Worm (Caenorhabditis elegans) whole organism, L4 larva: ENCODE measurements around the gene wapl-1.
A peak's percentile ranks its signal among the peaks of the same experiment; 100 is the strongest.

ENCODE experiments used
- F10B5.3 ChIP-seq: sonication (generic microtip); optimal IDR thresholded peaks from 2 replicates; lab custom pipeline; 2016; ENCODE audit warnings: mild to moderate bottlenecking, missing genetic modification characterization, missing compliant biosample characterization
- F26F4.8 ChIP-seq: fragments of 200-800 bp; sonication (Bioruptor generic); conservative IDR thresholded peaks from 2 replicates; pipeline ENCODE4 v1.3.6; 2022; ENCODE audit warnings: missing genetic modification characterization, missing compliant biosample characterization
- F44E2.7 ChIP-seq: fragments of 200-800 bp; sonication (Bioruptor generic); IDR thresholded peaks from 2 replicates; pipeline ENCODE4 v2.1.2; 2022; ENCODE audit warnings: missing genetic modification characterization, missing compliant biosample characterization
- F49E8.2 ChIP-seq: sonication (generic microtip); optimal IDR thresholded peaks from 2 replicates; lab custom pipeline; 2016; ENCODE audit warnings: missing compliant biosample characterization, mild to moderate bottlenecking, missing genetic modification characterization, borderline replicate concordance
- T26A8.4 ChIP-seq: fragments of 200-800 bp; sonication (Bioruptor generic); IDR thresholded peaks from 2 replicates; pipeline ENCODE4 v1.3.6; 2022; ENCODE audit warnings: missing genetic modification characterization, missing compliant biosample characterization
- Y105C5A.15 ChIP-seq: fragments of 200-800 bp; sonication (Bioruptor generic); IDR thresholded peaks from 2 replicates; pipeline ENCODE4 v1.3.6; 2022; ENCODE audit warnings: missing genetic modification characterization, missing compliant biosample characterization
- Y75B8A.6 ChIP-seq: fragments of 200-800 bp; sonication (Bioruptor generic); IDR thresholded peaks from 2 replicates; pipeline ENCODE4 v1.3.6; 2022; ENCODE audit warnings: missing genetic modification reagents, missing genetic modification characterization, missing compliant biosample characterization
- ZK546.5 ChIP-seq, 2 experiments: sonication (generic microtip); optimal IDR thresholded peaks; 2 replicates each; lab custom pipeline; 2017; ENCODE audit warnings: missing biosample characterization in 2 of 2, missing genetic modification characterization in 2 of 2
- aly-2 ChIP-seq: sonication (generic microtip); optimal IDR thresholded peaks from 2 replicates; lab custom pipeline; 2018; ENCODE audit warnings: missing biosample characterization, missing genetic modification characterization
- ama-1 ChIP-seq: fragments of 150-350 bp; optimal IDR thresholded peaks from 2 replicates; lab custom pipeline; 2014; ENCODE audit warnings: inconsistent platforms, mixed read lengths
- ceh-20 ChIP-seq: fragments of 200-800 bp; sonication (Bioruptor generic); IDR thresholded peaks from 2 replicates; pipeline ENCODE4 v1.3.6; 2022; ENCODE audit warnings: missing genetic modification reagents, missing genetic modification characterization, missing compliant biosample characterization
- ceh-28 ChIP-seq: fragments of 150-350 bp; optimal IDR thresholded peaks from 2 replicates; lab custom pipeline; 2014; ENCODE audit warnings: missing biosample characterization, missing genetic modification reagents, missing genetic modification characterization
- ceh-32 ChIP-seq: sonication (generic microtip); optimal IDR thresholded peaks from 2 replicates; lab custom pipeline; 2016; ENCODE audit warnings: mild to moderate bottlenecking, missing genetic modification characterization, missing compliant biosample characterization; ENCODE audit not compliant: poor library complexity
- ceh-44 ChIP-seq: fragments of 200-800 bp; sonication (Bioruptor generic); IDR thresholded peaks from 2 replicates; pipeline ENCODE4 v1.3.6; 2022; ENCODE audit warnings: missing genetic modification reagents, missing genetic modification characterization, missing compliant biosample characterization
- ceh-62 ChIP-seq: sonication (generic microtip); optimal IDR thresholded peaks from 2 replicates; lab custom pipeline; 2017; ENCODE audit warnings: missing biosample characterization, missing genetic modification characterization
- daf-12 ChIP-seq: fragments of 150-350 bp; optimal IDR thresholded peaks from 2 replicates; lab custom pipeline; 2014; ENCODE audit warnings: missing biosample characterization, missing genetic modification reagents, missing genetic modification characterization
- daf-19 ChIP-seq: fragments of 200-800 bp; sonication (Bioruptor generic); conservative IDR thresholded peaks from 2 replicates; pipeline ENCODE4 v1.3.6; 2022; ENCODE audit warnings: missing genetic modification characterization, missing compliant biosample characterization
- dmd-8 ChIP-seq: fragments of 200-800 bp; sonication (Bioruptor generic); IDR thresholded peaks from 2 replicates; pipeline ENCODE4 v1.3.6; 2022; ENCODE audit warnings: missing genetic modification characterization, missing compliant biosample characterization
- dmd-9 ChIP-seq: fragments of 200-800 bp; sonication (Bioruptor generic); IDR thresholded peaks from 2 replicates; pipeline ENCODE4 v1.3.6; 2022; ENCODE audit warnings: missing genetic modification reagents, missing genetic modification characterization, missing compliant biosample characterization
- duxl-1 ChIP-seq: sonication (generic microtip); optimal IDR thresholded peaks from 2 replicates; lab custom pipeline; 2016; ENCODE audit warnings: mild to moderate bottlenecking, missing genetic modification characterization, moderate library complexity, missing compliant biosample characterization; ENCODE audit not compliant: poor library complexity
- dve-1 ChIP-seq: sonication (generic microtip); optimal IDR thresholded peaks from 2 replicates; lab custom pipeline; 2017; ENCODE audit warnings: antibody characterized with exemption, mild to moderate bottlenecking, missing genetic modification characterization, missing compliant biosample characterization; ENCODE audit not compliant: insufficient read depth
- fkh-10 ChIP-seq: fragments of 150-350 bp; optimal IDR thresholded peaks from 2 replicates; lab custom pipeline; 2014; ENCODE audit warnings: missing biosample characterization, missing genetic modification reagents, missing genetic modification characterization
- hif-1 ChIP-seq, 2 experiments: sonication (generic microtip); optimal IDR thresholded peaks; 2 replicates each; lab custom pipeline; 2016 to 2017; ENCODE audit warnings: missing compliant biosample characterization in 2 of 2, missing genetic modification characterization in 2 of 2, missing genetic modification reagents in 2 of 2, missing genotype in 2 of 2, mild to moderate bottlenecking in 1 of 2
- hlh-11 ChIP-seq: fragments of 200-800 bp; sonication (Bioruptor generic); optimal IDR thresholded peaks from 2 replicates; lab custom pipeline; 2018; ENCODE audit warnings: mild to moderate bottlenecking, missing genetic modification characterization, missing compliant biosample characterization
- hlh-30 ChIP-seq: sonication (generic microtip); optimal IDR thresholded peaks from 2 replicates; lab custom pipeline; 2017; ENCODE audit warnings: antibody characterized with exemption, mild to moderate bottlenecking, missing genetic modification characterization, missing compliant biosample characterization; ENCODE audit not compliant: insufficient read depth
- lin-1 ChIP-seq: fragments of 200-800 bp; sonication (Bioruptor generic); IDR thresholded peaks from 2 replicates; pipeline ENCODE4 v1.3.6; 2022; ENCODE audit warnings: missing genetic modification reagents, missing genetic modification characterization, missing compliant biosample characterization
- lin-13 ChIP-seq: fragments of 150-350 bp; optimal IDR thresholded peaks from 2 replicates; lab custom pipeline; 2014; ENCODE audit warnings: missing biosample characterization, missing genetic modification reagents, missing genetic modification characterization
- lin-29 ChIP-seq: fragments of 200-800 bp; sonication (Bioruptor generic); IDR thresholded peaks from 2 replicates; pipeline ENCODE4 v1.3.6; 2022; ENCODE audit warnings: missing genetic modification reagents, missing genetic modification characterization, missing compliant biosample characterization
- lin-38 ChIP-seq: fragments of 200-800 bp; sonication (Bioruptor generic); IDR thresholded peaks from 2 replicates; pipeline ENCODE4 v1.3.6; 2022; ENCODE audit warnings: missing genetic modification reagents, missing genetic modification characterization, missing compliant biosample characterization
- mdl-1 ChIP-seq, 2 experiments: fragments of 150-350 bp in 1 of 2; sonication (generic microtip) in 1 of 2; optimal IDR thresholded peaks; 2 replicates each; lab custom pipeline; 2014 to 2017; ENCODE audit warnings: missing biosample characterization in 2 of 2, missing genetic modification characterization in 2 of 2
- mdt-29 ChIP-seq: fragments of 200-800 bp; sonication (Bioruptor generic); IDR thresholded peaks from 2 replicates; pipeline ENCODE4 v1.3.6; 2022; ENCODE audit warnings: missing genetic modification reagents, missing genetic modification characterization, missing compliant biosample characterization
- mxl-2 ChIP-seq: fragments of 200-800 bp; sonication (Bioruptor generic); conservative IDR thresholded peaks from 2 replicates; pipeline ENCODE4 v1.3.6; 2022; ENCODE audit warnings: missing genetic modification reagents, missing genetic modification characterization, missing compliant biosample characterization
- mxl-3 ChIP-seq: fragments of 200-800 bp; sonication (Bioruptor generic); optimal IDR thresholded peaks from 2 replicates; lab custom pipeline; 2018; ENCODE audit warnings: mild to moderate bottlenecking, missing genetic modification characterization, missing compliant biosample characterization
- nhr-102 ChIP-seq: sonication (generic microtip); optimal IDR thresholded peaks from 2 replicates; lab custom pipeline; 2016; ENCODE audit warnings: mild to moderate bottlenecking, missing genetic modification characterization, moderate library complexity, missing compliant biosample characterization
- nhr-11 ChIP-seq: fragments of 150-350 bp; optimal IDR thresholded peaks from 2 replicates; lab custom pipeline; 2014; ENCODE audit warnings: missing biosample characterization, missing genetic modification characterization
- nhr-48 ChIP-seq: sonication (generic microtip); optimal IDR thresholded peaks from 2 replicates; lab custom pipeline; 2016; ENCODE audit warnings: mild to moderate bottlenecking, missing genetic modification characterization, missing compliant biosample characterization
- pha-4 ChIP-seq, 2 experiments: fragments of 150-350 bp in 1 of 2; fragments of 200-800 bp in 1 of 2; sonication (Bioruptor generic) in 1 of 2; IDR thresholded peaks in 1 of 2; optimal IDR thresholded peaks in 1 of 2; 2 replicates each; pipeline versions ENCODE4 v1.3.6 to Lab custom; 2014 to 2022; ENCODE audit warnings: missing genetic modification characterization in 2 of 2, missing genetic modification reagents in 2 of 2, missing biosample characterization in 1 of 2, missing compliant biosample characterization in 1 of 2
- php-3 ChIP-seq: fragments of 200-800 bp; sonication (Bioruptor generic); IDR thresholded peaks from 2 replicates; pipeline ENCODE4 v1.3.6; 2022; ENCODE audit warnings: missing genetic modification reagents, missing genetic modification characterization, missing compliant biosample characterization
- saeg-2 ChIP-seq: fragments of 200-800 bp; sonication (Bioruptor generic); IDR thresholded peaks from 2 replicates; pipeline ENCODE4 v1.3.6; 2022; ENCODE audit warnings: missing genetic modification reagents, missing genetic modification characterization, missing compliant biosample characterization
- set-16 ChIP-seq: fragments of 200-800 bp; sonication (Bioruptor generic); IDR thresholded peaks from 2 replicates; pipeline ENCODE4 v1.3.6; 2022; ENCODE audit warnings: missing genetic modification reagents, missing genetic modification characterization, missing compliant biosample characterization
- skn-1 ChIP-seq: fragments of 150-350 bp; optimal IDR thresholded peaks from 2 replicates; lab custom pipeline; 2014; ENCODE audit warnings: missing biosample characterization, missing genetic modification characterization
- snpc-4 ChIP-seq: fragments of 150-350 bp; optimal IDR thresholded peaks from 2 replicates; lab custom pipeline; 2014; ENCODE audit warnings: missing biosample characterization, missing genetic modification characterization
- spr-1 ChIP-seq: sonication (generic microtip); optimal IDR thresholded peaks from 2 replicates; lab custom pipeline; 2016; ENCODE audit warnings: mild to moderate bottlenecking, missing genetic modification characterization, missing compliant biosample characterization
- spr-3 ChIP-seq: fragments of 200-800 bp; sonication (Bioruptor generic); optimal IDR thresholded peaks from 2 replicates; lab custom pipeline; 2018; ENCODE audit warnings: mild to moderate bottlenecking, missing genetic modification characterization, missing compliant biosample characterization
- tag-97 ChIP-seq: fragments of 200-800 bp; sonication (Bioruptor generic); IDR thresholded peaks from 2 replicates; pipeline ENCODE4 v1.3.6; 2022; ENCODE audit warnings: missing genetic modification characterization, missing compliant biosample characterization
- unc-130 ChIP-seq: sonication (generic microtip); optimal IDR thresholded peaks from 2 replicates; lab custom pipeline; 2016; ENCODE audit warnings: missing genetic modification reagents, missing genetic modification characterization, missing compliant biosample characterization
- unc-62 ChIP-seq, 3 experiments: fragments of 150-350 bp in 1 of 3; sonication (generic microtip); optimal IDR thresholded peaks in 2 of 3; peaks in 1 of 3; 1 replicate in 1 of 3; 2 replicates in 2 of 3; lab custom pipeline; 2014 to 2017; ENCODE audit warnings: missing biosample characterization in 3 of 3, missing genetic modification characterization in 3 of 3, missing genetic modification reagents in 3 of 3, missing genotype in 1 of 3
- zfp-2 ChIP-seq: sonication (generic microtip); optimal IDR thresholded peaks from 2 replicates; lab custom pipeline; 2016; ENCODE audit warnings: mild to moderate bottlenecking, missing genetic modification characterization, missing compliant biosample characterization

wapl-1 gene

ce11 chrIV:4454330-4455173, 9.0 kb upstream of the wapl-1 start, which contains the start of gene R08C7.11 (continued):
- TF ChIP-seq lin-1 (GFP tag; lab: Robert Waterston, UW) (no peak), dmd-9 (no peak), daf-12 (tag; lab: Kevin White, UChicago) (no peak), unc-62 (GFP tag; optimal IDR thresholded peaks at IDR 0.05 in 1 of 2; lab: Kevin White, UChicago) (peak in 1 of 2 experiments; percentile 96), unc-62 (tag; optimal IDR thresholded peaks at IDR 0.05; lab: Kevin White, UChicago) (no peak), T26A8.4 (no peak), lin-38 (GFP tag; lab: Robert Waterston, UW) (no peak), snpc-4 (tag; lab: Kevin White, UChicago) (no peak), ceh-32 (tag; lab: Kevin White, UChicago) (no peak), lin-13 (GFP tag; lab: Kevin White, UChicago) (no peak), dve-1 (tag; lab: Kevin White, UChicago) (peak; percentile 21), F26F4.8 (GFP tag; lab: Robert Waterston, UW) (no peak), ZK546.5 (tag; optimal IDR thresholded peaks at IDR 0.05; lab: Kevin White, UChicago) (no peak), nhr-102 (tag; lab: Kevin White, UChicago) (no peak), tag-97 (no peak), fkh-10 (no peak), saeg-2 (GFP tag; lab: Robert Waterston, UW) (no peak), nhr-11 (tag; lab: Kevin White, UChicago) (no peak), mdl-1 (tag; optimal IDR thresholded peaks at IDR 0.05; lab: Kevin White, UChicago) (peak; percentile 7 to 38), F10B5.3 (tag; lab: Kevin White, UChicago) (no peak), ceh-44 (GFP tag; lab: Robert Waterston, UW) (no peak), mdt-29 (no peak), mxl-3 (peak; percentile 40), ama-1 (lab: Kevin White, UChicago) (no peak), F44E2.7 (GFP tag; lab: Robert Waterston, UW) (no peak), php-3 (no peak), daf-19 (no peak), dmd-8 (GFP tag; lab: Robert Waterston, UW) (no peak), Y105C5A.15 (no peak), F49E8.2 (tag; lab: Kevin White, UChicago) (no peak), aly-2 (tag; lab: Kevin White, UChicago) (no peak), pha-4 (GFP tag; IDR thresholded peaks at IDR 0.05; lab: Robert Waterston, UW) (peak; percentile 24; the same call in 1 of the 2 replicates), pha-4 (tag; optimal IDR thresholded peaks at IDR 0.05; lab: Kevin White, UChicago) (no peak), skn-1 (tag; lab: Kevin White, UChicago) (no peak), spr-1 (tag; lab: Kevin White, UChicago) (no peak), ceh-28 (peak; percentile 32), hlh-11 (tag; lab: Kevin White, UChicago) (peak; percentile 33), unc-130 (no peak), mxl-2 (GFP tag; lab: Robert Waterston, UW) (no peak), lin-29 (GFP tag; lab: Robert Waterston, UW) (no peak), Y75B8A.6 (GFP tag; lab: Robert Waterston, UW) (no peak), duxl-1 (tag; lab: Kevin White, UChicago) (no peak), nhr-48 (peak; percentile 20), ceh-20 (no peak), set-16 (GFP tag; lab: Robert Waterston, UW) (peak; percentile 75), hlh-30 (peak; percentile 6), hif-1 (tag; optimal IDR thresholded peaks at IDR 0.05; lab: Kevin White, UChicago) (no peak), zfp-2 (tag; lab: Kevin White, UChicago) (no peak), ceh-62 (no peak), spr-3 (no peak)
